Fruit fly (Drosophila melanogaster) whole organism, embryonic: ENCODE measurements around the gene CG6933.

ENCODE experiments used
- ATbp ChIP-seq: fragments of 200-800 bp; sonication (Bioruptor generic); optimal IDR thresholded peaks from 2 replicates; lab custom pipeline; 2017; ENCODE audit warnings: missing biosample characterization, mild to moderate bottlenecking, missing genetic modification characterization, missing genetic modification reagents
- Asciz ChIP-seq: fragments of 200-800 bp; sonication (Bioruptor generic); optimal IDR thresholded peaks from 2 replicates; lab custom pipeline; 2017; ENCODE audit warnings: missing biosample characterization, mild to moderate bottlenecking, missing genetic modification characterization, missing genetic modification reagents
- Atf6 ChIP-seq: fragments of 200-800 bp; sonication (Bioruptor generic); IDR thresholded peaks from 2 replicates; pipeline ENCODE4 v1.3.6; 2022; ENCODE audit warnings: missing biosample characterization, missing genetic modification characterization
- Bteb2 ChIP-seq: fragments of 200-800 bp; sonication (Bioruptor generic); optimal IDR thresholded peaks from 2 replicates; lab custom pipeline; 2016; ENCODE audit warnings: missing biosample characterization, missing genetic modification characterization
- CG10543 ChIP-seq: fragments of 200-800 bp; sonication (Bioruptor generic); optimal IDR thresholded peaks from 3 replicates; lab custom pipeline; 2017; ENCODE audit warnings: missing biosample characterization, mild to moderate bottlenecking, missing genetic modification characterization, moderate library complexity
- CG10959 ChIP-seq: fragments of 200-800 bp; sonication (Bioruptor generic); IDR thresholded peaks from 2 replicates; pipeline ENCODE4 v1.3.6; 2022; ENCODE audit warnings: missing biosample characterization, missing genetic modification characterization
- CG11085 ChIP-seq: fragments of 200-800 bp; sonication (Bioruptor generic); IDR thresholded peaks from 2 replicates; pipeline ENCODE4 v1.3.6; 2022; ENCODE audit warnings: missing biosample characterization, missing genetic modification characterization
- CG12942 ChIP-seq: fragments of 200-800 bp; sonication (Bioruptor generic); optimal IDR thresholded peaks from 3 replicates; lab custom pipeline; 2016; ENCODE audit warnings: missing biosample characterization, missing genetic modification characterization
- CG13424 ChIP-seq: fragments of 200-800 bp; sonication (Bioruptor generic); optimal IDR thresholded peaks from 2 replicates; lab custom pipeline; 2019; ENCODE audit warnings: missing biosample characterization, mild to moderate bottlenecking, missing genetic modification characterization, moderate library complexity
- CG13624 ChIP-seq: fragments of 200-800 bp; sonication (Bioruptor generic); optimal IDR thresholded peaks from 2 replicates; lab custom pipeline; 2016; ENCODE audit warnings: missing biosample characterization, missing genetic modification characterization
- CG14667 ChIP-seq: fragments of 200-800 bp; sonication (Bioruptor generic); IDR thresholded peaks from 2 replicates; pipeline ENCODE4 v1.3.6; 2022; ENCODE audit warnings: missing biosample characterization, missing genetic modification characterization
- CG17328 ChIP-seq: fragments of 200-800 bp; sonication (Bioruptor generic); IDR thresholded peaks from 2 replicates; pipeline ENCODE4 v1.3.6; 2022; ENCODE audit warnings: missing biosample characterization, missing genetic modification characterization
- CG18764 ChIP-seq: fragments of 200-800 bp; sonication (Bioruptor generic); optimal IDR thresholded peaks from 3 replicates; lab custom pipeline; 2016; ENCODE audit warnings: missing biosample characterization, missing genetic modification characterization
- CG3065 ChIP-seq: fragments of 200-800 bp; sonication (Bioruptor generic); optimal IDR thresholded peaks from 2 replicates; lab custom pipeline; 2016; ENCODE audit warnings: missing biosample characterization, missing genetic modification characterization
- CG31365 ChIP-seq: fragments of 200-800 bp; sonication (Bioruptor generic); optimal IDR thresholded peaks from 2 replicates; lab custom pipeline; 2018; ENCODE audit warnings: missing biosample characterization, mild to moderate bottlenecking, missing genetic modification characterization
- CG42726 ChIP-seq: fragments of 200-800 bp; sonication (Bioruptor generic); IDR thresholded peaks from 2 replicates; pipeline ENCODE4 v1.3.6; 2022; ENCODE audit warnings: missing biosample characterization, missing genetic modification characterization; ENCODE audit not compliant: partially characterized antibody
- CG6689 ChIP-seq: fragments of 200-800 bp; sonication (Bioruptor generic); IDR thresholded peaks from 2 replicates; pipeline ENCODE4 v1.3.6; 2022; ENCODE audit warnings: missing biosample characterization, missing genetic modification characterization
- CG8281 ChIP-seq: fragments of 200-800 bp; sonication (Bioruptor generic); optimal IDR thresholded peaks from 2 replicates; lab custom pipeline; 2018; ENCODE audit warnings: missing biosample characterization, mild to moderate bottlenecking, missing genetic modification characterization, moderate library complexity
- CG8359 ChIP-seq: fragments of 200-800 bp; sonication (Bioruptor generic); optimal IDR thresholded peaks from 2 replicates; lab custom pipeline; 2017; ENCODE audit warnings: missing biosample characterization, mild to moderate bottlenecking, missing genetic modification characterization, borderline replicate concordance
- CG8388 ChIP-seq: fragments of 200-800 bp; sonication (Bioruptor generic); optimal IDR thresholded peaks from 2 replicates; lab custom pipeline; 2019; ENCODE audit warnings: missing biosample characterization, mild to moderate bottlenecking, missing genetic modification characterization, moderate library complexity
- CG8478 ChIP-seq: fragments of >200 bp; optimal IDR thresholded peaks from 2 replicates; lab custom pipeline; 2018
- Dp ChIP-seq: fragments of 200-800 bp; sonication (Bioruptor generic); optimal IDR thresholded peaks from 2 replicates; lab custom pipeline; 2018; ENCODE audit warnings: missing biosample characterization, mild to moderate bottlenecking, missing genetic modification characterization, moderate library complexity
- Eip74EF ChIP-seq, 2 experiments: fragments of 200-800 bp in 1 of 2; fragments of >200 bp in 1 of 2; sonication (Bioruptor generic) in 1 of 2; optimal IDR thresholded peaks; 2 replicates each; lab custom pipeline; 2017 to 2019; ENCODE audit warnings: missing biosample characterization in 2 of 2, missing genetic modification characterization in 2 of 2, mild to moderate bottlenecking in 1 of 2, moderate library complexity in 1 of 2
- Ets97D ChIP-seq: fragments of 200-800 bp; sonication (Bioruptor generic); optimal IDR thresholded peaks from 3 replicates; lab custom pipeline; 2016; ENCODE audit warnings: missing biosample characterization, missing genetic modification characterization
- Fer2 ChIP-seq: fragments of 200-800 bp; sonication (Bioruptor generic); optimal IDR thresholded peaks from 2 replicates; lab custom pipeline; 2018; ENCODE audit warnings: missing biosample characterization, mild to moderate bottlenecking, missing genetic modification characterization, moderate library complexity
- HLHmδ ChIP-seq: fragments of 200-800 bp; sonication (Bioruptor generic); optimal IDR thresholded peaks from 2 replicates; lab custom pipeline; 2018; ENCODE audit warnings: missing biosample characterization, mild to moderate bottlenecking, missing genetic modification characterization, moderate library complexity
- Med ChIP-seq: fragments of 200-800 bp; sonication (Bioruptor generic); peaks from one replicate; lab custom pipeline; 2016; ENCODE audit warnings: missing biosample characterization, missing genetic modification characterization, mild to moderate bottlenecking, inconsistent platforms, moderate library complexity
- NC2α ChIP-seq: fragments of 200-800 bp; sonication (Bioruptor generic); optimal IDR thresholded peaks from 2 replicates; lab custom pipeline; 2016; ENCODE audit warnings: missing biosample characterization, missing genetic modification characterization
- Oaz ChIP-seq: fragments of 200-800 bp; sonication (Bioruptor generic); IDR thresholded peaks from 2 replicates; pipeline ENCODE4 v1.3.6; 2022; ENCODE audit warnings: missing biosample characterization, missing genetic modification characterization
- Sox100B ChIP-seq: fragments of 200-800 bp; sonication (Bioruptor generic); optimal IDR thresholded peaks from 3 replicates; lab custom pipeline; 2018; ENCODE audit warnings: missing biosample characterization, mild to moderate bottlenecking, missing genetic modification characterization
- Xbp1 ChIP-seq: fragments of 200-800 bp; sonication (Bioruptor generic); optimal IDR thresholded peaks from 3 replicates; lab custom pipeline; 2016; ENCODE audit warnings: missing biosample characterization, mild to moderate bottlenecking, missing genetic modification characterization
- ac ChIP-seq: fragments of 200-800 bp; sonication (Bioruptor generic); optimal IDR thresholded peaks from 3 replicates; lab custom pipeline; 2017; ENCODE audit warnings: missing biosample characterization, mild to moderate bottlenecking, missing genetic modification characterization
- ap ChIP-seq: fragments of 200-800 bp; sonication (Bioruptor generic); IDR thresholded peaks from 2 replicates; pipeline ENCODE4 v1.3.6; 2022; ENCODE audit warnings: missing biosample characterization, missing genetic modification characterization
- ase ChIP-seq: fragments of 200-800 bp; sonication (Bioruptor generic); IDR thresholded peaks from 3 replicates; pipeline ENCODE4 v1.3.6; 2022; ENCODE audit warnings: missing biosample characterization, missing genetic modification characterization
- dpn ChIP-seq, 2 experiments: fragments of 200-800 bp; sonication (Bioruptor generic); optimal IDR thresholded peaks; 3 replicates each; lab custom pipeline; 2016; ENCODE audit warnings: missing biosample characterization in 2 of 2, missing genetic modification characterization in 2 of 2
- fru ChIP-seq: fragments of >200 bp; optimal IDR thresholded peaks from 2 replicates; lab custom pipeline; 2017
- fu2 ChIP-seq: fragments of 200-800 bp; sonication (Bioruptor generic); optimal IDR thresholded peaks from 2 replicates; lab custom pipeline; 2016; ENCODE audit warnings: missing biosample characterization, missing genetic modification characterization
- grau ChIP-seq: fragments of 200-800 bp; optimal IDR thresholded peaks from 3 replicates; lab custom pipeline; 2019; ENCODE audit warnings: missing biosample characterization, mild to moderate bottlenecking, missing genetic modification characterization, moderate library complexity
- kah ChIP-seq: fragments of 200-800 bp; sonication (Bioruptor generic); optimal IDR thresholded peaks from 2 replicates; lab custom pipeline; 2018; ENCODE audit warnings: missing biosample characterization, mild to moderate bottlenecking, missing genetic modification characterization
- nmo ChIP-seq: fragments of 200-800 bp; sonication (Bioruptor generic); optimal IDR thresholded peaks from 2 replicates; lab custom pipeline; 2018; ENCODE audit warnings: missing biosample characterization, mild to moderate bottlenecking, missing genetic modification characterization, moderate library complexity
- p53 ChIP-seq: fragments of 200-800 bp; sonication (Bioruptor generic); optimal IDR thresholded peaks from 2 replicates; lab custom pipeline; 2016; ENCODE audit warnings: missing biosample characterization, missing genetic modification characterization
- phol ChIP-seq: fragments of 200-800 bp; sonication (Bioruptor generic); optimal IDR thresholded peaks from 3 replicates; lab custom pipeline; 2018; ENCODE audit warnings: missing biosample characterization, mild to moderate bottlenecking, missing genetic modification characterization, moderate library complexity
- psq ChIP-seq: fragments of 200-800 bp; sonication (Bioruptor generic); optimal IDR thresholded peaks from 2 replicates; lab custom pipeline; 2017; ENCODE audit warnings: missing biosample characterization, missing genetic modification characterization
- pum ChIP-seq: fragments of 200-800 bp; sonication (Bioruptor generic); optimal IDR thresholded peaks from 2 replicates; lab custom pipeline; 2016; ENCODE audit warnings: missing biosample characterization, missing genetic modification characterization
- pzg ChIP-seq: fragments of 200-800 bp; sonication (Bioruptor generic); optimal IDR thresholded peaks from 3 replicates; lab custom pipeline; 2018; ENCODE audit warnings: missing biosample characterization, mild to moderate bottlenecking, missing genetic modification characterization, moderate library complexity
- seq ChIP-seq: fragments of 200-800 bp; sonication (Bioruptor generic); IDR thresholded peaks from 2 replicates; pipeline ENCODE4 v1.3.6; 2022; ENCODE audit warnings: missing biosample characterization, missing genetic modification characterization
- slbo ChIP-seq: fragments of 200-800 bp; sonication (Bioruptor generic); IDR thresholded peaks from 2 replicates; pipeline ENCODE4 v1.3.6; 2022; ENCODE audit warnings: missing biosample characterization, missing genetic modification characterization
- usp ChIP-seq: fragments of >200 bp; optimal IDR thresholded peaks from 2 replicates; lab custom pipeline; 2017; ENCODE audit warnings: missing biosample characterization, missing genetic modification characterization
- wor ChIP-seq: fragments of 200-800 bp; sonication (Bioruptor generic); IDR thresholded peaks from 2 replicates; pipeline ENCODE4 v1.3.6; 2022; ENCODE audit warnings: missing biosample characterization, missing genetic modification characterization
- yki ChIP-seq: fragments of >200 bp; optimal IDR thresholded peaks from 3 replicates; lab custom pipeline; 2018
- z ChIP-seq: fragments of 200-800 bp; sonication (Bioruptor generic); IDR thresholded peaks from 3 replicates; pipeline ENCODE4 v1.3.6; 2022; ENCODE audit warnings: missing biosample characterization, missing genetic modification characterization
- zf30C ChIP-seq: fragments of 200-800 bp; sonication (Bioruptor generic); optimal IDR thresholded peaks from 3 replicates; lab custom pipeline; 2018; ENCODE audit warnings: missing biosample characterization, mild to moderate bottlenecking, missing genetic modification characterization
- zfh1 ChIP-seq: fragments of 200-800 bp; sonication (Bioruptor generic); IDR thresholded peaks from 3 replicates; pipeline ENCODE4 v1.3.6; 2022; ENCODE audit warnings: missing biosample characterization, missing genetic modification characterization
- zfh2 ChIP-seq: fragments of 200-800 bp; sonication (Bioruptor generic); optimal IDR thresholded peaks from 2 replicates; lab custom pipeline; 2016; ENCODE audit warnings: missing biosample characterization, missing genetic modification characterization

The CG6933 gene

dm6 chr3L:20226153-20226552, 5.9 kb upstream of the CG6933 start (continued):
- TF ChIP-seq Asciz (GFP tag; lab: Kevin White, UChicago) (no peak), CG8359 (GFP tag; lab: Kevin White, UChicago) (no peak), HLHmδ (no peak), ase (GFP tag; lab: Robert Waterston, UW) (no peak), seq (GFP tag; lab: Robert Waterston, UW) (no peak), CG31365 (tag; lab: Kevin White, UChicago) (no peak), yki (lab: Kevin White, UChicago) (no peak), zf30C (GFP tag; lab: Kevin White, UChicago) (no peak), Sox100B (GFP tag; lab: Kevin White, UChicago) (no peak), ATbp (GFP tag; lab: Kevin White, UChicago) (no peak), Oaz (GFP tag; lab: Robert Waterston, UW) (no peak), pum (no peak), CG3065 (GFP tag; lab: Kevin White, UChicago) (no peak), pzg (GFP tag; lab: Kevin White, UChicago) (peak; percentile 72), fu2 (no peak), Atf6 (no peak), Ets97D (GFP tag; lab: Kevin White, UChicago) (peak; percentile 72), CG13424 (no peak), ap (GFP tag; lab: Robert Waterston, UW) (no peak), Bteb2 (GFP tag; lab: Kevin White, UChicago) (no peak), z (GFP tag; lab: Robert Waterston, UW) (no peak), Fer2 (tag; lab: Kevin White, UChicago) (no peak), CG17328 (GFP tag; lab: Robert Waterston, UW) (no peak), CG10543 (GFP tag; lab: Kevin White, UChicago) (no peak), zfh2 (GFP tag; lab: Kevin White, UChicago) (no peak), grau (tag; lab: Kevin White, UChicago) (no peak), CG6689 (GFP tag; lab: Robert Waterston, UW) (no peak), CG18764 (GFP tag; lab: Kevin White, UChicago) (no peak), CG8388 (GFP tag; lab: Kevin White, UChicago) (no peak), NC2α (GFP tag; lab: Kevin White, UChicago) (no peak), slbo (GFP tag; lab: Robert Waterston, UW) (no peak), CG11085 (no peak), fru (lab: Kevin White, UChicago) (no peak), CG10959 (no peak), Med (GFP tag; lab: Kevin White, UChicago) (no peak), p53 (GFP tag; lab: Kevin White, UChicago) (no peak), CG8478 (lab: Kevin White, UChicago) (no peak), Eip74EF (GFP tag; optimal IDR thresholded peaks at IDR 0.05; lab: Kevin White, UChicago) (no peak), phol (peak; percentile 41), psq (GFP tag; lab: Kevin White, UChicago) (no peak), CG13624 (peak; percentile 19), nmo (GFP tag; lab: Kevin White, UChicago) (peak; percentile 38), CG42726 (GFP tag; lab: Robert Waterston, UW) (no peak), Dp (GFP tag; lab: Kevin White, UChicago) (peak; percentile 72), usp (no peak), kah (GFP tag; lab: Kevin White, UChicago) (no peak), CG12942 (GFP tag; lab: Kevin White, UChicago) (no peak), ac (GFP tag; lab: Kevin White, UChicago) (no peak), Xbp1 (GFP tag; lab: Kevin White, UChicago) (no peak), zfh1 (GFP tag; lab: Robert Waterston, UW) (no peak), dpn (GFP tag; optimal IDR thresholded peaks at IDR 0.05; lab: Kevin White, UChicago) (no peak), CG14667 (GFP tag; lab: Robert Waterston, UW) (no peak), wor (GFP tag; lab: Robert Waterston, UW) (no peak), CG8281 (no peak)
